Worm (Caenorhabditis elegans) whole organism, young adult: ENCODE results near the gene K02C4.5.
A peak's percentile ranks its signal among the peaks of the same experiment; 100 is the strongest.

Experiments
- B0019.2 ChIP-seq: fragments of 200-800 bp; sonication (Bioruptor generic); conservative IDR thresholded peaks from 2 replicates; pipeline ENCODE4 v1.3.6; 2022; ENCODE audit warnings: missing genetic modification reagents, missing genetic modification characterization, missing compliant biosample characterization
- C17E4.6 ChIP-seq: fragments of 200-800 bp; sonication (Bioruptor generic); IDR thresholded peaks from 2 replicates; pipeline ENCODE4 v1.3.6; 2022; ENCODE audit warnings: missing genetic modification reagents, missing genetic modification characterization, missing compliant biosample characterization
- F22D6.2 ChIP-seq: sonication (generic microtip); optimal IDR thresholded peaks from 2 replicates; lab custom pipeline; 2016; ENCODE audit warnings: mild to moderate bottlenecking, missing genetic modification characterization, missing compliant biosample characterization
- F23B12.7 ChIP-seq: sonication (generic microtip); optimal IDR thresholded peaks from 2 replicates; lab custom pipeline; 2017; ENCODE audit warnings: missing genetic modification characterization, mild to moderate bottlenecking, missing compliant biosample characterization, antibody characterized with exemption, moderate library complexity; ENCODE audit not compliant: insufficient read depth
- F55B11.4 ChIP-seq: sonication (generic microtip); optimal IDR thresholded peaks from 2 replicates; lab custom pipeline; 2016; ENCODE audit warnings: missing compliant biosample characterization, missing genetic modification characterization, borderline replicate concordance; ENCODE audit not compliant: insufficient read depth
- F57C9.4 ChIP-seq: sonication (generic microtip); optimal IDR thresholded peaks from 2 replicates; lab custom pipeline; 2017; ENCODE audit warnings: mild to moderate bottlenecking, missing genetic modification characterization, missing compliant biosample characterization
- K12H6.12 ChIP-seq: fragments of 200-800 bp; sonication (Bioruptor generic); optimal IDR thresholded peaks from 2 replicates; lab custom pipeline; 2018; ENCODE audit warnings: mild to moderate bottlenecking, missing genetic modification characterization, missing compliant biosample characterization
- Y67H2A.10 ChIP-seq: fragments of 200-800 bp; sonication (Bioruptor generic); conservative IDR thresholded peaks from 2 replicates; pipeline ENCODE4 v1.3.6; 2022; ENCODE audit warnings: missing genetic modification reagents, missing genetic modification characterization, missing compliant biosample characterization
- Y79H2A.3 ChIP-seq: fragments of 200-800 bp; sonication (Bioruptor generic); conservative IDR thresholded peaks from 2 replicates; pipeline ENCODE4 v1.3.6; 2022; ENCODE audit warnings: missing genetic modification reagents, missing genetic modification characterization, missing compliant biosample characterization
- Y95B8A.8 ChIP-seq: fragments of 200-800 bp; sonication (Bioruptor generic); IDR thresholded peaks from 2 replicates; pipeline ENCODE4 v1.3.6; 2022; ENCODE audit warnings: missing genetic modification reagents, missing genetic modification characterization, missing compliant biosample characterization
- ZK185.1 ChIP-seq: sonication (generic microtip); optimal IDR thresholded peaks from 2 replicates; lab custom pipeline; 2016; ENCODE audit warnings: mild to moderate bottlenecking, missing genetic modification characterization, missing compliant biosample characterization; ENCODE audit not compliant: poor library complexity, severe bottlenecking
- aptf-3 ChIP-seq: fragments of 200-800 bp; sonication (Bioruptor generic); IDR thresholded peaks from 2 replicates; pipeline ENCODE4 v1.3.6; 2022; ENCODE audit warnings: missing genetic modification characterization, missing compliant biosample characterization
- atf-7 ChIP-seq: sonication (generic microtip); optimal IDR thresholded peaks from 2 replicates; lab custom pipeline; 2017; ENCODE audit warnings: mild to moderate bottlenecking, missing genetic modification characterization, missing compliant biosample characterization
- attf-3 ChIP-seq: fragments of 200-800 bp; sonication (Bioruptor generic); conservative IDR thresholded peaks from 2 replicates; pipeline ENCODE4 v1.3.6; 2022; ENCODE audit warnings: missing genetic modification reagents, missing genetic modification characterization, missing compliant biosample characterization
- attf-5 ChIP-seq: fragments of 200-800 bp; sonication (Bioruptor generic); optimal IDR thresholded peaks from 2 replicates; lab custom pipeline; 2018; ENCODE audit warnings: mild to moderate bottlenecking, missing genetic modification characterization, missing compliant biosample characterization
- cebp-1 ChIP-seq, 2 experiments: fragments of 200-800 bp in 1 of 2; sonication (Bioruptor generic) in 1 of 2; sonication (generic microtip) in 1 of 2; IDR thresholded peaks in 1 of 2; optimal IDR thresholded peaks in 1 of 2; 2 replicates each; pipeline versions ENCODE4 v1.3.6 to Lab custom; 2017 to 2022; ENCODE audit warnings: missing compliant biosample characterization in 2 of 2, missing genetic modification characterization in 2 of 2, mild to moderate bottlenecking in 1 of 2, missing genetic modification reagents in 1 of 2, moderate library complexity in 1 of 2
- ceh-100 ChIP-seq: fragments of 200-800 bp; sonication (Bioruptor generic); IDR thresholded peaks from 2 replicates; pipeline ENCODE4 v1.3.6; 2022; ENCODE audit warnings: missing genetic modification reagents, missing genetic modification characterization, missing compliant biosample characterization
- ceh-40 ChIP-seq: fragments of 200-800 bp; sonication (Bioruptor generic); IDR thresholded peaks from 2 replicates; pipeline ENCODE4 v1.3.6; 2022; ENCODE audit warnings: missing genetic modification characterization, missing compliant biosample characterization
- ceh-58 ChIP-seq: fragments of 200-800 bp; sonication (Bioruptor generic); IDR thresholded peaks from 2 replicates; pipeline ENCODE4 v1.3.6; 2022; ENCODE audit warnings: missing genetic modification characterization, missing compliant biosample characterization
- ceh-79 ChIP-seq: sonication (generic microtip); optimal IDR thresholded peaks from 2 replicates; lab custom pipeline; 2017; ENCODE audit warnings: mild to moderate bottlenecking, missing genetic modification characterization, missing compliant biosample characterization
- die-1 ChIP-seq: sonication (generic microtip); optimal IDR thresholded peaks from 2 replicates; lab custom pipeline; 2016; ENCODE audit warnings: missing genotype, mild to moderate bottlenecking, missing genetic modification characterization, missing compliant biosample characterization
- dox-1 ChIP-seq: fragments of 200-800 bp; sonication (Bioruptor generic); IDR thresholded peaks from 2 replicates; pipeline ENCODE4 v1.3.6; 2022; ENCODE audit warnings: missing genetic modification reagents, missing genetic modification characterization, missing compliant biosample characterization
- dpff-1 ChIP-seq: sonication (generic microtip); optimal IDR thresholded peaks from 2 replicates; lab custom pipeline; 2017; ENCODE audit warnings: mild to moderate bottlenecking, missing genetic modification characterization, missing compliant biosample characterization
- dpl-1 ChIP-seq: fragments of 150-350 bp; optimal IDR thresholded peaks from 2 replicates; lab custom pipeline; 2014; ENCODE audit warnings: missing biosample characterization, missing genetic modification reagents, missing genetic modification characterization
- efl-1 ChIP-seq: fragments of 150-350 bp; optimal IDR thresholded peaks from 2 replicates; lab custom pipeline; 2014; ENCODE audit warnings: missing biosample characterization, missing genetic modification reagents, missing genetic modification characterization
- egl-18 ChIP-seq: fragments of 200-800 bp; sonication (Bioruptor generic); IDR thresholded peaks from 2 replicates; pipeline ENCODE4 v1.3.6; 2022; ENCODE audit warnings: missing genetic modification reagents, missing genetic modification characterization, missing compliant biosample characterization
- egl-44 ChIP-seq: fragments of 200-800 bp; sonication (Bioruptor generic); IDR thresholded peaks from 2 replicates; pipeline ENCODE4 v1.3.6; 2022; ENCODE audit warnings: missing genetic modification reagents, missing genetic modification characterization, missing compliant biosample characterization
- egrh-3 ChIP-seq: fragments of 200-800 bp; sonication (Bioruptor generic); IDR thresholded peaks from 2 replicates; pipeline ENCODE4 v1.3.6; 2022; ENCODE audit warnings: missing genetic modification reagents, missing genetic modification characterization, missing compliant biosample characterization
- ets-4 ChIP-seq: fragments of 200-800 bp; sonication (Bioruptor generic); optimal IDR thresholded peaks from 2 replicates; lab custom pipeline; 2018; ENCODE audit warnings: mild to moderate bottlenecking, missing genetic modification characterization, missing compliant biosample characterization
- hlh-12 ChIP-seq: sonication (generic microtip); optimal IDR thresholded peaks from 2 replicates; lab custom pipeline; 2016; ENCODE audit warnings: missing genetic modification characterization, missing compliant biosample characterization
- hsf-1 ChIP-seq: fragments of 200-800 bp; sonication (Bioruptor generic); IDR thresholded peaks from 2 replicates; pipeline ENCODE4 v1.3.6; 2022; ENCODE audit warnings: missing genetic modification reagents, missing genetic modification characterization, missing compliant biosample characterization
- lin-35 ChIP-seq, 3 experiments: fragments of 150-350 bp in 2 of 3; sonication (generic microtip) in 1 of 3; optimal IDR thresholded peaks; 2 replicates each; lab custom pipeline; 2014 to 2018; ENCODE audit warnings: missing biosample characterization in 3 of 3, missing genetic modification characterization in 3 of 3, missing genetic modification reagents in 3 of 3
- lir-1 ChIP-seq: fragments of 200-800 bp; sonication (Bioruptor generic); conservative IDR thresholded peaks from 2 replicates; pipeline ENCODE4 v1.3.6; 2022; ENCODE audit warnings: missing genetic modification reagents, missing genetic modification characterization, missing compliant biosample characterization
- lsy-27 ChIP-seq: sonication (generic microtip); optimal IDR thresholded peaks from 2 replicates; lab custom pipeline; 2017; ENCODE audit warnings: missing genetic modification characterization, mild to moderate bottlenecking, missing compliant biosample characterization, antibody characterized with exemption, missing genotype, borderline replicate concordance; ENCODE audit not compliant: insufficient read depth
- madf-3 ChIP-seq: fragments of 200-800 bp; sonication (Bioruptor generic); IDR thresholded peaks from 2 replicates; pipeline ENCODE4 v1.3.6; 2022; ENCODE audit warnings: missing genetic modification reagents, missing genetic modification characterization, missing compliant biosample characterization
- mes-4 ChIP-seq: sonication (generic microtip); optimal IDR thresholded peaks from 2 replicates; lab custom pipeline; 2016; ENCODE audit warnings: missing genotype, missing genetic modification characterization, missing compliant biosample characterization
- nfya-2 ChIP-seq: fragments of 200-800 bp; sonication (Bioruptor generic); IDR thresholded peaks from 2 replicates; pipeline ENCODE4 v1.3.6; 2022; ENCODE audit warnings: missing genetic modification reagents, missing genetic modification characterization, missing compliant biosample characterization
- nhr-120 ChIP-seq: fragments of 200-800 bp; sonication (Bioruptor generic); IDR thresholded peaks from 2 replicates; pipeline ENCODE4 v1.3.6; 2022; ENCODE audit warnings: missing genetic modification characterization, missing compliant biosample characterization
- nhr-179 ChIP-seq: sonication (generic microtip); optimal IDR thresholded peaks from 2 replicates; lab custom pipeline; 2016; ENCODE audit warnings: mild to moderate bottlenecking, missing genetic modification characterization, missing compliant biosample characterization
- nhr-27 ChIP-seq: fragments of 200-800 bp; sonication (Bioruptor generic); optimal IDR thresholded peaks from 2 replicates; lab custom pipeline; 2018; ENCODE audit warnings: mild to moderate bottlenecking, missing genetic modification characterization, moderate library complexity, missing compliant biosample characterization
- nhr-80 ChIP-seq: sonication (generic microtip); optimal IDR thresholded peaks from 2 replicates; lab custom pipeline; 2016; ENCODE audit warnings: missing genetic modification characterization, missing compliant biosample characterization
- nhr-90 ChIP-seq: sonication (generic microtip); optimal IDR thresholded peaks from 2 replicates; lab custom pipeline; 2016; ENCODE audit warnings: missing genotype, mild to moderate bottlenecking, missing genetic modification characterization, missing compliant biosample characterization
- snpc-4 ChIP-seq, 5 experiments: fragments of 150-350 bp in 1 of 5; sonication (generic microtip) in 4 of 5; optimal IDR thresholded peaks; 2 replicates each; lab custom pipeline; 2014 to 2018; ENCODE audit warnings: missing genetic modification characterization in 5 of 5, missing biosample characterization in 3 of 5, antibody characterized with exemption in 2 of 5, mild to moderate bottlenecking in 2 of 5, missing compliant biosample characterization in 2 of 5, missing genotype in 2 of 5, moderate library complexity in 2 of 5, missing genetic modification reagents in 1 of 5
- sptf-2 ChIP-seq: fragments of 200-800 bp; sonication (Bioruptor generic); optimal IDR thresholded peaks from 2 replicates; lab custom pipeline; 2018; ENCODE audit warnings: mild to moderate bottlenecking, missing genetic modification characterization, missing compliant biosample characterization
- tbp1 ChIP-seq: fragments of 200-800 bp; sonication (Bioruptor generic); optimal IDR thresholded peaks from 2 replicates; lab custom pipeline; 2018; ENCODE audit warnings: mild to moderate bottlenecking, missing genetic modification characterization, missing compliant biosample characterization
- unc-62 ChIP-seq: fragments of 150-350 bp; optimal IDR thresholded peaks from 2 replicates; lab custom pipeline; 2014; ENCODE audit warnings: missing biosample characterization, missing genetic modification reagents, missing genetic modification characterization
- zfh-2 ChIP-seq: fragments of 200-800 bp; sonication (Bioruptor generic); conservative IDR thresholded peaks from 2 replicates; pipeline ENCODE4 v1.3.6; 2022; ENCODE audit warnings: missing genetic modification reagents, missing genetic modification characterization, missing compliant biosample characterization
- ztf-25 ChIP-seq: fragments of 200-800 bp; sonication (Bioruptor generic); IDR thresholded peaks from 2 replicates; pipeline ENCODE4 v1.3.6; 2022; ENCODE audit warnings: missing genetic modification reagents, missing genetic modification characterization, missing compliant biosample characterization

Gene K02C4.5

DNA sequence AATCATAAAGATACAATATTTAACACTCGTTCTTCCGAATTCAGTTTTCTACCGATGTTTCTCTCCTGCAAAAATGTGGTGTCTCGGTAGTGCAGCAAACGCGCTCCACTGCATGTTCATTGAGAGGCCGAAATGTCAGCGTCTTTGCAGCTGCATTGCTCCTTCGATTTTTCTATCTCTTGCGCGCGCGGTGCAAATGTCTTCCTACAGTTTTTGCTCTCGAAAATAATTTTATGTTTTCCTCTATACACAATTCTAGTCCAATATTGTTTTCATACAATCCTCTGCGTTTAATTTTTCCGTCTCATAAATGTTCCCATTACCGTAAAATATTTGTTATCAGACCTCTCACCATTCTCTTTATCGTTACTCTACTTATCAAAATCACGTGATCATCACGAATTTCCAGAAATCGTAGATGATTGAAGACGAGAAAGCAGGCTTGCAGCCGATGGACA lies 15.9 kb upstream of the K02C4.5 start, which contains the start of gene ufd-2 (continued):
- TF ChIP-seq dox-1 (GFP tag; lab: Robert Waterston, UW), result no peak
- no peak for TF ChIP-seq nhr-27 (tag; lab: Kevin White, UChicago)
- TF ChIP-seq B0019.2 (GFP tag; lab: Robert Waterston, UW), result no peak
- TF ChIP-seq efl-1 (GFP tag; lab: Kevin White, UChicago), result peak; percentile 84
- no peak for TF ChIP-seq Y95B8A.8 (GFP tag; lab: Robert Waterston, UW)
- TF ChIP-seq lsy-27 (tag; lab: Kevin White, UChicago), result no peak
- no peak for TF ChIP-seq nhr-90 (tag; lab: Kevin White, UChicago)
- TF ChIP-seq aptf-3 (GFP tag; lab: Robert Waterston, UW), result no peak
- no peak for TF ChIP-seq C17E4.6
- TF ChIP-seq Y67H2A.10 (GFP tag; lab: Robert Waterston, UW), result no peak
- no peak for TF ChIP-seq Y79H2A.3 (GFP tag; lab: Robert Waterston, UW)
- TF ChIP-seq lir-1, result no peak
- TF ChIP-seq cebp-1 (GFP tag; IDR thresholded peaks at IDR 0.05; lab: Robert Waterston, UW), result no peak
- no peak for TF ChIP-seq cebp-1 (tag; optimal IDR thresholded peaks at IDR 0.05; lab: Kevin White, UChicago)
- no peak for TF ChIP-seq mes-4 (tag; lab: Kevin White, UChicago)
- peak; percentile 59; the same call in 1 of the 2 replicates for TF ChIP-seq attf-3
- no peak for TF ChIP-seq ztf-25 (GFP tag; lab: Robert Waterston, UW)
- TF ChIP-seq lin-35 (GFP tag; optimal IDR thresholded peaks at IDR 0.05; lab: Kevin White, UChicago), result peak in 1 of 3 experiments; percentile 31
- TF ChIP-seq nfya-2 (GFP tag; lab: Robert Waterston, UW), result no peak
- peak; percentile 87 for TF ChIP-seq nhr-80 (tag; lab: Kevin White, UChicago)
- no peak for TF ChIP-seq egl-18 (GFP tag; lab: Robert Waterston, UW)
- no peak for TF ChIP-seq nhr-179 (tag; lab: Kevin White, UChicago)
- no peak for TF ChIP-seq hlh-12 (tag; lab: Kevin White, UChicago)
- no peak for TF ChIP-seq sptf-2 (GFP tag; lab: Kevin White, UChicago)
- peak; percentile 48 for TF ChIP-seq dpl-1 (GFP tag; lab: Kevin White, UChicago)
- no peak for TF ChIP-seq ets-4 (GFP tag; lab: Kevin White, UChicago)
- no peak for TF ChIP-seq unc-62 (GFP tag; lab: Kevin White, UChicago)
- TF ChIP-seq madf-3 (GFP tag; lab: Robert Waterston, UW), result no peak
- no peak for TF ChIP-seq dpff-1 (tag; lab: Kevin White, UChicago)
- no peak for TF ChIP-seq zfh-2
- TF ChIP-seq die-1, result no peak
- TF ChIP-seq F23B12.7 (tag; lab: Kevin White, UChicago), result peak; percentile 87
- TF ChIP-seq ceh-79, result no peak
- no peak for TF ChIP-seq F57C9.4 (tag; lab: Kevin White, UChicago)
- TF ChIP-seq ceh-40 (GFP tag; lab: Robert Waterston, UW), result no peak
- no peak for TF ChIP-seq atf-7 (tag; lab: Kevin White, UChicago)
- no peak for TF ChIP-seq F22D6.2 (tag; lab: Kevin White, UChicago)
- no peak for TF ChIP-seq snpc-4 (GFP tag; optimal IDR thresholded peaks at IDR 0.05; lab: Kevin White, UChicago)
- peak in 2 of 4 experiments; percentile 22 to 25 for TF ChIP-seq snpc-4 (tag; optimal IDR thresholded peaks at IDR 0.05; lab: Kevin White, UChicago)
- TF ChIP-seq egl-44, result no peak
- peak; percentile 93 for TF ChIP-seq ceh-100 (GFP tag; lab: Robert Waterston, UW)
- TF ChIP-seq K12H6.12 (tag; lab: Kevin White, UChicago), result peak; percentile 46
- peak; percentile 82 for TF ChIP-seq attf-5 (GFP tag; lab: Kevin White, UChicago)
- peak; percentile 23 for TF ChIP-seq ZK185.1
- TF ChIP-seq egrh-3 (GFP tag; lab: Robert Waterston, UW), result peak; percentile 64
- 0 out of 2 replicates have a peak, but pooled peaks have one; percentile 28 for TF ChIP-seq hsf-1 (GFP tag; lab: Robert Waterston, UW)
- TF ChIP-seq tbp1 (GFP tag; lab: Kevin White, UChicago), result no peak
- TF ChIP-seq F55B11.4 (tag; lab: Kevin White, UChicago), result no peak
- no peak for TF ChIP-seq nhr-120 (GFP tag; lab: Robert Waterston, UW)
- TF ChIP-seq ceh-58 (GFP tag; lab: Robert Waterston, UW), result no peak
